Worm (Caenorhabditis elegans): ENCODE measurements around the gene srw-6.

DNA sequence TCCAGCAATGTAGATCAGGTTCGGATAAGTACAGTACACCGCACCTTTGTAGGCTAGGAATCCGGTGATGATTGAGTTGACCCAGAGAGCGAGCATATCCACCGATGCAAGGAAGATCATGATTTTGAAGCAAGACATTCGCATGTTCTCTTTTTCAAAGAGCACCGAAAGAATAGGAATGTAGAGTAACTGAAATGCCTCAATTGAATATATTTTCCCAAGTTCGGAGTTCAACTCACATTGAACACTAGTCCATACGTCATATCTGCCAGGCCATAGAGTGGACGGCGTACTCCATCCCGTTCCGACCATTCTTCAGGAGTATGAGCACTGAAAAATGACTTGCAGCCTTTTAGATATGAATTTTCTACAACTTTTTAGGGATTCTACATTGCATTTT, 8.7 kb upstream of the srw-6 start:
- TF ChIP-seq him-1 (tag; optimal IDR thresholded peaks at IDR 0.05) (no peak), W03F9.2 (tag; optimal IDR thresholded peaks at IDR 0.05) (no peak)

Measured in whole organism, L4/young adult.